Worm (Caenorhabditis elegans) whole organism, L2 larva: Measurements from ENCODE around the gene F47B7.4.

Experiments used
- R02D3.7 ChIP-seq: fragments of 150-350 bp; optimal IDR thresholded peaks from 2 replicates; lab custom pipeline; 2014; ENCODE audit warnings: missing biosample characterization, missing genetic modification characterization
- Y55F3AM.14 ChIP-seq: fragments of 200-800 bp; sonication (Bioruptor generic); optimal IDR thresholded peaks from 2 replicates; lab custom pipeline; 2018; ENCODE audit warnings: mild to moderate bottlenecking, missing genetic modification characterization, missing compliant biosample characterization
- blmp-1 ChIP-seq: sonication (generic microtip); optimal IDR thresholded peaks from 2 replicates; lab custom pipeline; 2017; ENCODE audit warnings: missing genetic modification characterization, mild to moderate bottlenecking, missing compliant biosample characterization, antibody characterized with exemption, moderate library complexity; ENCODE audit not compliant: insufficient read depth
- ceh-82 ChIP-seq: fragments of 150-350 bp; optimal IDR thresholded peaks from 2 replicates; lab custom pipeline; 2014; ENCODE audit warnings: missing biosample characterization, missing genetic modification characterization
- elt-1 ChIP-seq: fragments of 150-350 bp; optimal IDR thresholded peaks from 2 replicates; lab custom pipeline; 2014; ENCODE audit warnings: missing biosample characterization, missing genetic modification characterization
- fos-1 ChIP-seq: fragments of 150-350 bp; optimal IDR thresholded peaks from 2 replicates; lab custom pipeline; 2014; ENCODE audit warnings: missing biosample characterization, missing genetic modification characterization
- lin-11 ChIP-seq: fragments of 150-350 bp; sonication (generic microtip); optimal IDR thresholded peaks from 2 replicates; lab custom pipeline; 2014; ENCODE audit warnings: missing biosample characterization, missing genetic modification characterization, inconsistent platforms, mixed read lengths
- lin-13 ChIP-seq: fragments of 150-350 bp; optimal IDR thresholded peaks from 2 replicates; lab custom pipeline; 2014; ENCODE audit warnings: missing biosample characterization, missing genetic modification reagents, missing genetic modification characterization
- lin-39 ChIP-seq: fragments of 150-350 bp; optimal IDR thresholded peaks from 2 replicates; lab custom pipeline; 2014; ENCODE audit warnings: missing biosample characterization, missing genetic modification reagents, missing genetic modification characterization
- nhr-129 ChIP-seq: fragments of 150-350 bp; optimal IDR thresholded peaks from 2 replicates; lab custom pipeline; 2014; ENCODE audit warnings: missing biosample characterization, missing genetic modification characterization
- nhr-23 ChIP-seq: fragments of 150-350 bp; optimal IDR thresholded peaks from 2 replicates; lab custom pipeline; 2014; ENCODE audit warnings: missing biosample characterization, missing genetic modification reagents, missing genetic modification characterization
- skn-1 ChIP-seq: sonication (generic microtip); optimal IDR thresholded peaks from 2 replicates; lab custom pipeline; 2017; ENCODE audit warnings: missing biosample characterization, missing genetic modification characterization
- snpc-4 ChIP-seq: fragments of 150-350 bp; optimal IDR thresholded peaks from 2 replicates; lab custom pipeline; 2014; ENCODE audit warnings: missing biosample characterization, missing genetic modification characterization
- unc-55 ChIP-seq: fragments of 150-350 bp; sonication (generic microtip); optimal IDR thresholded peaks from 3 replicates; lab custom pipeline; 2014; ENCODE audit warnings: missing biosample characterization, missing genetic modification reagents, missing genetic modification characterization

- TF ChIP-seq skn-1 (no peak), nhr-129 (tag; lab: Kevin White, UChicago) (no peak), fos-1 (no peak), blmp-1 (tag; lab: Kevin White, UChicago) (no peak), lin-13 (GFP tag; lab: Kevin White, UChicago) (no peak), R02D3.7 (tag; lab: Kevin White, UChicago) (no peak), Y55F3AM.14 (GFP tag; lab: Kevin White, UChicago) (no peak), ceh-82 (tag; lab: Kevin White, UChicago) (no peak), snpc-4 (tag; lab: Kevin White, UChicago) (no peak), nhr-23 (no peak), unc-55 (GFP tag; lab: Kevin White, UChicago) (no peak), lin-11 (no peak), elt-1 (no peak), lin-39 (no peak)
These were observed at the start of gene F47B7.4 for ce11 chrX:3766552-3766951.
